Worm (Caenorhabditis elegans) whole organism, young adult: ENCODE data around the gene B0336.7.

Experiments used
- B0261.1 ChIP-seq: sonication (generic microtip); optimal IDR thresholded peaks from 2 replicates; lab custom pipeline; 2016; ENCODE audit warnings: mild to moderate bottlenecking, missing genetic modification characterization, moderate library complexity, missing compliant biosample characterization
- F22D6.2 ChIP-seq: sonication (generic microtip); optimal IDR thresholded peaks from 2 replicates; lab custom pipeline; 2016; ENCODE audit warnings: mild to moderate bottlenecking, missing genetic modification characterization, missing compliant biosample characterization
- F37B4.10 ChIP-seq: fragments of 200-800 bp; sonication (Bioruptor generic); IDR thresholded peaks from 2 replicates; pipeline ENCODE4 v1.3.6; 2022; ENCODE audit warnings: missing genetic modification characterization, missing compliant biosample characterization
- F57A8.1 ChIP-seq: fragments of 200-800 bp; sonication (Bioruptor generic); optimal IDR thresholded peaks from 2 replicates; lab custom pipeline; 2018; ENCODE audit warnings: mild to moderate bottlenecking, missing genetic modification characterization, moderate library complexity, missing compliant biosample characterization
- F57C9.4 ChIP-seq: sonication (generic microtip); optimal IDR thresholded peaks from 2 replicates; lab custom pipeline; 2017; ENCODE audit warnings: mild to moderate bottlenecking, missing genetic modification characterization, missing compliant biosample characterization
- K11D2.4 ChIP-seq: fragments of 200-800 bp; sonication (Bioruptor generic); IDR thresholded peaks from 2 replicates; pipeline ENCODE4 v1.3.6; 2022; ENCODE audit warnings: missing genetic modification reagents, missing genetic modification characterization, missing compliant biosample characterization
- T26A5.8 ChIP-seq: sonication (generic microtip); optimal IDR thresholded peaks from 2 replicates; lab custom pipeline; 2016; ENCODE audit warnings: missing genetic modification characterization, missing compliant biosample characterization
- Y53G8AR.9 ChIP-seq: fragments of 200-800 bp; sonication (Bioruptor generic); conservative IDR thresholded peaks from 2 replicates; pipeline ENCODE4 v1.3.6; 2022; ENCODE audit warnings: missing genetic modification reagents, missing genetic modification characterization, missing compliant biosample characterization
- Y56A3A.18 ChIP-seq: fragments of 200-800 bp; sonication (Bioruptor generic); IDR thresholded peaks from 2 replicates; pipeline ENCODE4 v1.3.6; 2022; ENCODE audit warnings: missing genetic modification reagents, missing genetic modification characterization, missing compliant biosample characterization
- Y67H2A.10 ChIP-seq: fragments of 200-800 bp; sonication (Bioruptor generic); conservative IDR thresholded peaks from 2 replicates; pipeline ENCODE4 v1.3.6; 2022; ENCODE audit warnings: missing genetic modification reagents, missing genetic modification characterization, missing compliant biosample characterization
- Y79H2A.3 ChIP-seq: fragments of 200-800 bp; sonication (Bioruptor generic); conservative IDR thresholded peaks from 2 replicates; pipeline ENCODE4 v1.3.6; 2022; ENCODE audit warnings: missing genetic modification reagents, missing genetic modification characterization, missing compliant biosample characterization
- ZK185.1 ChIP-seq: sonication (generic microtip); optimal IDR thresholded peaks from 2 replicates; lab custom pipeline; 2016; ENCODE audit warnings: mild to moderate bottlenecking, missing genetic modification characterization, missing compliant biosample characterization; ENCODE audit not compliant: poor library complexity, severe bottlenecking
- aptf-3 ChIP-seq: fragments of 200-800 bp; sonication (Bioruptor generic); IDR thresholded peaks from 2 replicates; pipeline ENCODE4 v1.3.6; 2022; ENCODE audit warnings: missing genetic modification characterization, missing compliant biosample characterization
- atf-7 ChIP-seq: sonication (generic microtip); optimal IDR thresholded peaks from 2 replicates; lab custom pipeline; 2017; ENCODE audit warnings: mild to moderate bottlenecking, missing genetic modification characterization, missing compliant biosample characterization
- athp-1 ChIP-seq: sonication (generic microtip); optimal IDR thresholded peaks from 2 replicates; lab custom pipeline; 2017; ENCODE audit warnings: mild to moderate bottlenecking, missing genetic modification characterization, missing compliant biosample characterization
- bed-1 ChIP-seq: fragments of 200-800 bp; sonication (Bioruptor generic); IDR thresholded peaks from 2 replicates; pipeline ENCODE4 v1.3.6; 2022; ENCODE audit warnings: missing genetic modification reagents, missing genetic modification characterization, missing compliant biosample characterization
- ccch-3 ChIP-seq: fragments of 200-800 bp; sonication (Bioruptor generic); optimal IDR thresholded peaks from 2 replicates; lab custom pipeline; 2018; ENCODE audit warnings: mild to moderate bottlenecking, missing genetic modification characterization, missing compliant biosample characterization
- ceh-100 ChIP-seq: fragments of 200-800 bp; sonication (Bioruptor generic); IDR thresholded peaks from 2 replicates; pipeline ENCODE4 v1.3.6; 2022; ENCODE audit warnings: missing genetic modification reagents, missing genetic modification characterization, missing compliant biosample characterization
- ceh-27 ChIP-seq: fragments of 200-800 bp; sonication (Bioruptor generic); optimal IDR thresholded peaks from 2 replicates; lab custom pipeline; 2018; ENCODE audit warnings: mild to moderate bottlenecking, missing genetic modification characterization, moderate library complexity, missing compliant biosample characterization
- ceh-40 ChIP-seq: fragments of 200-800 bp; sonication (Bioruptor generic); IDR thresholded peaks from 2 replicates; pipeline ENCODE4 v1.3.6; 2022; ENCODE audit warnings: missing genetic modification characterization, missing compliant biosample characterization
- dpl-1 ChIP-seq: fragments of 150-350 bp; optimal IDR thresholded peaks from 2 replicates; lab custom pipeline; 2014; ENCODE audit warnings: missing biosample characterization, missing genetic modification reagents, missing genetic modification characterization
- efl-1 ChIP-seq: fragments of 150-350 bp; optimal IDR thresholded peaks from 2 replicates; lab custom pipeline; 2014; ENCODE audit warnings: missing biosample characterization, missing genetic modification reagents, missing genetic modification characterization
- ekl-4 ChIP-seq: fragments of 200-800 bp; sonication (Bioruptor generic); IDR thresholded peaks from 2 replicates; pipeline ENCODE4 v1.3.6; 2022; ENCODE audit warnings: missing genetic modification reagents, missing genetic modification characterization, missing compliant biosample characterization
- fkh-3 ChIP-seq: sonication (generic microtip); optimal IDR thresholded peaks from 2 replicates; lab custom pipeline; 2016; ENCODE audit warnings: mild to moderate bottlenecking, missing genetic modification characterization, missing compliant biosample characterization
- gei-17 ChIP-seq: fragments of 200-800 bp; sonication (Bioruptor generic); optimal IDR thresholded peaks from 2 replicates; lab custom pipeline; 2018; ENCODE audit warnings: mild to moderate bottlenecking, missing genetic modification characterization, missing compliant biosample characterization
- him-1 ChIP-seq: sonication (generic microtip); optimal IDR thresholded peaks from 2 replicates; lab custom pipeline; 2016; ENCODE audit warnings: missing genotype, missing genetic modification reagents, missing genetic modification characterization, missing compliant biosample characterization
- hlh-26 ChIP-seq: fragments of 200-800 bp; sonication (Bioruptor generic); conservative IDR thresholded peaks from 2 replicates; pipeline ENCODE4 v1.3.6; 2022; ENCODE audit warnings: missing genetic modification reagents, missing genetic modification characterization, missing compliant biosample characterization
- hrde-1 ChIP-seq: sonication (generic microtip); optimal IDR thresholded peaks from 2 replicates; lab custom pipeline; 2016; ENCODE audit warnings: missing genetic modification characterization, mild to moderate bottlenecking, missing compliant biosample characterization, moderate library complexity, missing genotype, missing genetic modification reagents, borderline replicate concordance
- let-607 ChIP-seq, 2 experiments: fragments of 200-800 bp in 1 of 2; sonication (Bioruptor generic) in 1 of 2; sonication (generic microtip) in 1 of 2; optimal IDR thresholded peaks; 2 replicates each; lab custom pipeline; 2016 to 2018; ENCODE audit warnings: mild to moderate bottlenecking in 2 of 2, missing compliant biosample characterization in 2 of 2, missing genetic modification characterization in 2 of 2, moderate library complexity in 2 of 2, missing genotype in 1 of 2
- lsl-1 ChIP-seq: fragments of 200-800 bp; sonication (Bioruptor generic); optimal IDR thresholded peaks from 2 replicates; lab custom pipeline; 2018; ENCODE audit warnings: mild to moderate bottlenecking, missing genetic modification characterization, moderate library complexity, missing compliant biosample characterization
- lsy-27 ChIP-seq: sonication (generic microtip); optimal IDR thresholded peaks from 2 replicates; lab custom pipeline; 2017; ENCODE audit warnings: missing genetic modification characterization, mild to moderate bottlenecking, missing compliant biosample characterization, antibody characterized with exemption, missing genotype, borderline replicate concordance; ENCODE audit not compliant: insufficient read depth
- mcd-1 ChIP-seq: fragments of 200-800 bp; sonication (Bioruptor generic); IDR thresholded peaks from 2 replicates; pipeline ENCODE4 v1.3.6; 2022; ENCODE audit warnings: missing genetic modification reagents, missing genetic modification characterization, missing compliant biosample characterization
- mxl-1 ChIP-seq: sonication (generic microtip); optimal IDR thresholded peaks from 2 replicates; lab custom pipeline; 2016; ENCODE audit warnings: missing genetic modification characterization, missing compliant biosample characterization
- nfya-1 ChIP-seq: sonication (generic microtip); optimal IDR thresholded peaks from 2 replicates; lab custom pipeline; 2017; ENCODE audit warnings: antibody characterized with exemption, missing compliant biosample characterization, missing genetic modification characterization, borderline replicate concordance; ENCODE audit not compliant: insufficient read depth
- nhr-80 ChIP-seq: sonication (generic microtip); optimal IDR thresholded peaks from 2 replicates; lab custom pipeline; 2016; ENCODE audit warnings: missing genetic modification characterization, missing compliant biosample characterization
- rec-8 ChIP-seq, 2 experiments: sonication (generic microtip); optimal IDR thresholded peaks; 2 replicates each; lab custom pipeline; 2016; ENCODE audit warnings: mild to moderate bottlenecking in 2 of 2, missing genetic modification characterization in 2 of 2, missing genetic modification reagents in 2 of 2, missing genotype in 2 of 2, missing biosample characterization in 1 of 2, missing compliant biosample characterization in 1 of 2, moderate library complexity in 1 of 2
- repo-1 ChIP-seq: sonication (generic microtip); optimal IDR thresholded peaks from 2 replicates; lab custom pipeline; 2017; ENCODE audit warnings: mild to moderate bottlenecking, missing genetic modification characterization, missing compliant biosample characterization
- sea-2 ChIP-seq: fragments of 200-800 bp; sonication (Bioruptor generic); IDR thresholded peaks from 2 replicates; pipeline ENCODE4 v1.3.6; 2022; ENCODE audit warnings: missing genetic modification characterization, missing compliant biosample characterization
- snpc-1.1 ChIP-seq: sonication (generic microtip); optimal IDR thresholded peaks from 2 replicates; lab custom pipeline; 2017; ENCODE audit warnings: missing genetic modification characterization, mild to moderate bottlenecking, missing compliant biosample characterization, antibody characterized with exemption, moderate library complexity, missing genotype, missing genetic modification reagents; ENCODE audit not compliant: insufficient read depth
- snpc-3.4 ChIP-seq: sonication (generic microtip); optimal IDR thresholded peaks from 2 replicates; lab custom pipeline; 2017; ENCODE audit warnings: missing genetic modification characterization, mild to moderate bottlenecking, missing compliant biosample characterization, antibody characterized with exemption, moderate library complexity, missing genotype, missing genetic modification reagents
- somi-1 ChIP-seq: fragments of 200-800 bp; sonication (Bioruptor generic); optimal IDR thresholded peaks from 2 replicates; lab custom pipeline; 2018; ENCODE audit warnings: mild to moderate bottlenecking, missing genetic modification characterization, missing compliant biosample characterization
- sptf-2 ChIP-seq: fragments of 200-800 bp; sonication (Bioruptor generic); optimal IDR thresholded peaks from 2 replicates; lab custom pipeline; 2018; ENCODE audit warnings: mild to moderate bottlenecking, missing genetic modification characterization, missing compliant biosample characterization
- tbx-9 ChIP-seq: sonication (generic microtip); optimal IDR thresholded peaks from 2 replicates; lab custom pipeline; 2016; ENCODE audit warnings: borderline replicate concordance, missing genetic modification characterization, inconsistent platforms, missing compliant biosample characterization
- unc-62 ChIP-seq: fragments of 150-350 bp; optimal IDR thresholded peaks from 2 replicates; lab custom pipeline; 2014; ENCODE audit warnings: missing biosample characterization, missing genetic modification reagents, missing genetic modification characterization
- zim-3 ChIP-seq: sonication (generic microtip); optimal IDR thresholded peaks from 2 replicates; lab custom pipeline; 2017; ENCODE audit warnings: mild to moderate bottlenecking, missing genetic modification characterization, moderate library complexity, missing compliant biosample characterization
- ztf-18 ChIP-seq: sonication (generic microtip); optimal IDR thresholded peaks from 2 replicates; lab custom pipeline; 2016; ENCODE audit warnings: missing genotype, mild to moderate bottlenecking, missing genetic modification characterization, missing compliant biosample characterization
- ztf-22 ChIP-seq: fragments of 200-800 bp; sonication (Bioruptor generic); optimal IDR thresholded peaks from 2 replicates; lab custom pipeline; 2018; ENCODE audit warnings: mild to moderate bottlenecking, missing genetic modification characterization, moderate library complexity, missing compliant biosample characterization
- ztf-28 ChIP-seq: fragments of 200-800 bp; sonication (Bioruptor generic); IDR thresholded peaks from 2 replicates; pipeline ENCODE4 v1.3.6; 2022; ENCODE audit warnings: missing genetic modification reagents, missing genetic modification characterization, missing compliant biosample characterization

Gene B0336.7

ce11 chrIII:5721888-5722287 is 24.7 kb upstream of the B0336.7 start:
- no peak for TF ChIP-seq Y79H2A.3 (GFP tag; lab: Robert Waterston, UW)
- TF ChIP-seq K11D2.4, result no peak
- peak; percentile 12 for TF ChIP-seq ztf-18 (tag; lab: Kevin White, UChicago)
- no peak for TF ChIP-seq sea-2 (GFP tag; lab: Robert Waterston, UW)
- TF ChIP-seq tbx-9 (tag; lab: Kevin White, UChicago), result no peak
- TF ChIP-seq F22D6.2 (tag; lab: Kevin White, UChicago), result peak; percentile 25
- TF ChIP-seq ceh-27, result peak; percentile 73
- TF ChIP-seq F57A8.1 (GFP tag; lab: Kevin White, UChicago), result no peak
- no peak for TF ChIP-seq ceh-40 (GFP tag; lab: Robert Waterston, UW)
- TF ChIP-seq sptf-2 (GFP tag; lab: Kevin White, UChicago), result no peak
- no peak for TF ChIP-seq repo-1 (tag; lab: Kevin White, UChicago)
- peak; percentile 7 for TF ChIP-seq efl-1 (GFP tag; lab: Kevin White, UChicago)
- no peak for TF ChIP-seq lsy-27
- no peak for TF ChIP-seq F37B4.10 (GFP tag; lab: Robert Waterston, UW)
- TF ChIP-seq bed-1 (GFP tag; lab: Robert Waterston, UW), result no peak
- no peak for TF ChIP-seq ceh-100 (GFP tag; lab: Robert Waterston, UW)
- TF ChIP-seq snpc-3.4, result no peak
- no peak for TF ChIP-seq him-1
- no peak for TF ChIP-seq hlh-26 (GFP tag; lab: Robert Waterston, UW)
- no peak for TF ChIP-seq snpc-1.1 (tag; lab: Kevin White, UChicago)
- TF ChIP-seq T26A5.8 (tag; lab: Kevin White, UChicago), result no peak
- peak; percentile 48 for TF ChIP-seq nhr-80 (tag; lab: Kevin White, UChicago)
- no peak for TF ChIP-seq ztf-22 (GFP tag; lab: Kevin White, UChicago)
- TF ChIP-seq hrde-1 (tag; lab: Kevin White, UChicago), result no peak
- TF ChIP-seq ekl-4, result peak; percentile 37; the same call in 1 of the 2 replicates
- no peak for TF ChIP-seq atf-7
- peak; percentile 4 for TF ChIP-seq gei-17 (GFP tag; lab: Kevin White, UChicago)
- no peak for TF ChIP-seq lsl-1 (GFP tag; lab: Kevin White, UChicago)
- TF ChIP-seq ccch-3 (GFP tag; lab: Kevin White, UChicago), result peak; percentile 36
- no peak for TF ChIP-seq dpl-1 (GFP tag; lab: Kevin White, UChicago)
- TF ChIP-seq ZK185.1 (tag; lab: Kevin White, UChicago), result peak; percentile 96
- 0 out of 2 replicates have a peak, but pooled peaks have one; percentile 53 for TF ChIP-seq Y53G8AR.9 (GFP tag; lab: Robert Waterston, UW)
- peak; percentile 5 for TF ChIP-seq zim-3 (tag; lab: Kevin White, UChicago)
- no peak for TF ChIP-seq unc-62 (GFP tag; lab: Kevin White, UChicago)
- no peak for TF ChIP-seq fkh-3 (tag; lab: Kevin White, UChicago)
- no peak for TF ChIP-seq ztf-28 (GFP tag; lab: Robert Waterston, UW)
- no peak for TF ChIP-seq rec-8 (tag; optimal IDR thresholded peaks at IDR 0.05; lab: Kevin White, UChicago)
- TF ChIP-seq Y56A3A.18, result no peak
- TF ChIP-seq let-607 (tag; optimal IDR thresholded peaks at IDR 0.05; lab: Kevin White, UChicago), result peak in 1 of 2 experiments; percentile 47
- peak; percentile 62; the same call in 1 of the 2 replicates for TF ChIP-seq Y67H2A.10 (GFP tag; lab: Robert Waterston, UW)
- TF ChIP-seq somi-1, result peak; percentile 4
- TF ChIP-seq mxl-1, result no peak
- TF ChIP-seq athp-1 (tag; lab: Kevin White, UChicago), result peak; percentile 12
- TF ChIP-seq F57C9.4 (tag; lab: Kevin White, UChicago), result no peak
- TF ChIP-seq mcd-1 (GFP tag; lab: Robert Waterston, UW), result peak; percentile 68
- no peak for TF ChIP-seq B0261.1 (tag; lab: Kevin White, UChicago)
- TF ChIP-seq nfya-1 (tag; lab: Kevin White, UChicago), result no peak
- TF ChIP-seq aptf-3 (GFP tag; lab: Robert Waterston, UW), result no peak
